Fruit fly (Drosophila melanogaster): ENCODE data around the gene CG7382.

The CG7382 gene

dm6 chr2L:5491220-5491619 is 28.5 kb downstream of the CG7382 start (continued):
- TF ChIP-seq CG8388 (GFP tag; optimal IDR thresholded peaks at IDR 0.05) (peak; percentile 4), Pdp1 (GFP tag; optimal IDR thresholded peaks at IDR 0.05) (peak in 1 of 2 experiments; percentile 17), ssp (GFP tag; IDR thresholded peaks at IDR 0.05) (no peak), sisA (GFP tag; IDR thresholded peaks at IDR 0.05) (0 out of 2 replicates have a peak, but pooled peaks have one; percentile 20), CG9817 (tag; optimal IDR thresholded peaks at IDR 0.05) (no peak), CG2712 (tag; optimal IDR thresholded peaks at IDR 0.05) (peak; percentile 48), kah (GFP tag; optimal IDR thresholded peaks at IDR 0.05) (no peak), fd3F (GFP tag; optimal IDR thresholded peaks at IDR 0.05) (no peak), CG10959 (GFP tag; IDR thresholded peaks at IDR 0.05) (0 out of 2 replicates have a peak, but pooled peaks have one; percentile 27), CG4820 (GFP tag; optimal IDR thresholded peaks at IDR 0.05) (peak; percentile 0), Taf1 (GFP tag; IDR thresholded peaks at IDR 0.05) (no peak), CG12219 (GFP tag; optimal IDR thresholded peaks at IDR 0.05) (peak; percentile 4), CG10979 (tag; optimal IDR thresholded peaks at IDR 0.05) (peak; percentile 51), Blimp-1 (GFP tag; optimal IDR thresholded peaks at IDR 0.05) (peak; percentile 11), Opbp (GFP tag; IDR thresholded peaks at IDR 0.05; ENCODE audit: partially characterized antibody) (no peak), CG10366 (GFP tag; IDR thresholded peaks at IDR 0.05) (0 out of 2 replicates have a peak, but pooled peaks have one; percentile 29), CG17359 (tag; optimal IDR thresholded peaks at IDR 0.05) (no peak), aop (GFP tag; IDR thresholded peaks at IDR 0.05) (no peak), bbx (GFP tag; IDR thresholded peaks at IDR 0.05; ENCODE audit: partially characterized antibody) (no peak), az2 (GFP tag; optimal IDR thresholded peaks at IDR 0.05) (peak; percentile 15), Elba2 (GFP tag; optimal IDR thresholded peaks at IDR 0.05) (no peak), ATbp (GFP tag; optimal IDR thresholded peaks at IDR 0.05) (no peak), CG4424 (GFP tag; optimal IDR thresholded peaks at IDR 0.05) (peak; percentile 19), Ada2b (GFP tag; IDR thresholded peaks at IDR 0.05) (no peak), CG31224 (GFP tag; IDR thresholded peaks at IDR 0.05) (no peak), CG10431 (GFP tag; optimal IDR thresholded peaks at IDR 0.05) (no peak), NFAT (GFP tag; IDR thresholded peaks at IDR 0.05) (no peak), ken (GFP tag; IDR thresholded peaks at IDR 0.05) (0 out of 3 replicates have a peak, but pooled peaks have one; percentile 5), Rfx (GFP tag; IDR thresholded peaks at IDR 0.05) (no peak), CG4707 (GFP tag; optimal IDR thresholded peaks at IDR 0.05) (no peak), wek (GFP tag; optimal IDR thresholded peaks at IDR 0.05) (no peak), CkIIα-i1 (GFP tag; IDR thresholded peaks at IDR 0.05) (no peak), CG9727 (GFP tag; optimal IDR thresholded peaks at IDR 0.05) (peak; percentile 49), CG3726 (GFP tag; IDR thresholded peaks at IDR 0.05) (no peak), CG3847 (GFP tag; IDR thresholded peaks at IDR 0.05) (no peak), MESR4 (GFP tag; optimal IDR thresholded peaks at IDR 0.05) (no peak), Rx (GFP tag; IDR thresholded peaks at IDR 0.05) (no peak), CTCF (GFP tag; optimal IDR thresholded peaks at IDR 0.05) (no peak), peb (GFP tag; IDR thresholded peaks at IDR 0.05) (no peak), stwl (tag; optimal IDR thresholded peaks at IDR 0.05) (no peak), gsb (GFP tag; IDR thresholded peaks at IDR 0.05) (no peak), ttk (GFP tag; IDR thresholded peaks at IDR 0.05) (0 out of 2 replicates have a peak, but pooled peaks have one; percentile 18), CG1233 (GFP tag; optimal IDR thresholded peaks at IDR 0.05) (no peak), Atf6 (GFP tag; IDR thresholded peaks at IDR 0.05) (no peak), CG6254 (GFP tag; optimal IDR thresholded peaks at IDR 0.05) (no peak), tap (tag; optimal IDR thresholded peaks at IDR 0.05) (no peak), Doc3 (GFP tag; IDR thresholded peaks at IDR 0.05; ENCODE audit: partially characterized antibody) (no peak), CG6654 (GFP tag; optimal IDR thresholded peaks at IDR 0.05) (no peak), unpg (GFP tag; optimal IDR thresholded peaks at IDR 0.05) (peak; percentile 18), CG9932 (GFP tag; IDR thresholded peaks at IDR 0.05) (no peak), cwo (GFP tag; optimal IDR thresholded peaks at IDR 0.05) (no peak), sens (GFP tag) (peak; percentile 87)

All from whole organism, embryonic.